Worm (Caenorhabditis elegans) whole organism, L3 larva: Measurements from ENCODE around the gene vab-3.

Experiments
- elt-3 ChIP-seq, 3 experiments: fragments of 150-350 bp in 1 of 3; sonication (generic microtip) in 2 of 3; optimal IDR thresholded peaks; 2 replicates in 2 of 3; 4 replicates in 1 of 3; lab custom pipeline; 2014 to 2017; ENCODE audit warnings: missing biosample characterization in 3 of 3, missing genetic modification characterization in 3 of 3
- nhr-11 ChIP-seq: fragments of 150-350 bp; optimal IDR thresholded peaks from 2 replicates; lab custom pipeline; 2014; ENCODE audit warnings: missing biosample characterization, missing genetic modification characterization

DNA sequence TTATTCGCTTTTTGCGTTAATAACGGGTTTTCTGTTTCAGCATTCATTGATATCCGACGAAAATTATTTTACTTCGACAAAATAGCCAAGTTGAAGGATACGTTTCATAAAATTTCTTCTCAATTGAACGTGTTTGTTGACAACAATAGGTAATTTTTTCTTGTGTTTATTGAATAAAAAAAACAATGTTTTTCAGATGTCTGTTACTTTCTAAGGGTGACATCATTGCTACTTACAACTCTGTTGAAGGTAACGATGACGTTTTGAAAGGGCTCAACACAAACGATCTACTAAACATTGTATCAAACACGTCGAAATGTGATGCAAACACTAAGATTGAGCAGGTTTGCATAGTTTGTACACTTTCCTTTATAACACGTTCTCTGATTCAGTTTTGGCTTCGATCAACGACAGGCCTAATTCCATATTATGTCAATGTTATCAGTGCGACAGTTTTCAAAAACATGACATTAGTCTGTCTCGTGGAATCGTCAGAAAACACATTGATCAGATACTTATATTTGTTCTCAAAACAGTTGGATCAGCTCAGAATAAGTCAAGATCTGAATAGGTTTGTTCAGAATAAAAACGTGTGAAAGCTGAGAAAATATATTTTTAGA lies 35.0 kb downstream of the vab-3 start:
- TF ChIP-seq elt-3 (tag; optimal IDR thresholded peaks at IDR 0.05; lab: Kevin White, UChicago) (no peak), nhr-11 (tag; lab: Kevin White, UChicago) (no peak)
